Fruit fly (Drosophila melanogaster) S2 (cell line): Measurements from ENCODE around the gene Pde6.

Experiments
- CG8478 ChIP-seq: fragments of >200 bp; optimal IDR thresholded peaks from 2 replicates; lab custom pipeline; 2018
- CTCF ChIP-seq, 2 experiments: fragments of >200 bp; optimal IDR thresholded peaks; 2 replicates each; lab custom pipeline; 2018

DNA sequence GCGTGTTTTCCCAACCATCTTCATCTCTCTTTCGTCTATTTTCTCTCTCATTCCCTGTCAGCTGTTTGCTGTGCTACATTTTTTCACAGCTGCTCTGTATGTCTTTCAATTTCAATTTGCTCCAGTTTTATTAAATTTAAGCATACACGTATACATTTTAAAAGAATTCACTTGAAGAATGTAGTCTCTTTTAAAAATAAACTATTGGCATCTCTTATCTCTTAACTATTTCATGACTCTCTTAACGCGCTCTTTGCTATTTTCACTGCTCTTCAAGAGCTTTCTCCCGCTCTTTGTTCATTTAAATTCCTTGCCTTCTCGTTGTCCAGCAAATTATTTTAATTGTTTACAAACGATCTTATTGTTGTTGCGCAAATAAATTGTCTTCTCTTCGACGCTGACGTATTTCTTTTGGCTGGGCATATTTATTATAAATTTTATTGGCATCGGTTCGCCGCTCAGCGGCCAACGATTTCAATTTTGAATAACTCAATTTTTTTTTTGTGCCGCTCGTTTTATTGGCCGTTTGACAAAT lies 22.0 kb upstream of the Pde6 start:
- TF ChIP-seq CG8478 (no peak), CTCF (optimal IDR thresholded peaks at IDR 0.05; lab: Kevin White, UChicago) (no peak)
